Worm (Caenorhabditis elegans) whole organism, L4 larva: Measurements from ENCODE around the gene F56C3.8.
A peak's percentile ranks its signal among the peaks of the same experiment; 100 is the strongest.

Experiments used
- F10B5.3 ChIP-seq: sonication (generic microtip); optimal IDR thresholded peaks from 2 replicates; lab custom pipeline; 2016; ENCODE audit warnings: mild to moderate bottlenecking, missing genetic modification characterization, missing compliant biosample characterization
- ces-1 ChIP-seq: fragments of 150-350 bp; sonication (generic microtip); optimal IDR thresholded peaks from 4 replicates; lab custom pipeline; 2014; ENCODE audit warnings: missing biosample characterization, missing genetic modification reagents, missing genetic modification characterization
- lin-15B ChIP-seq: fragments of 150-350 bp; sonication (generic microtip); optimal IDR thresholded peaks from 3 replicates; lab custom pipeline; 2014; ENCODE audit warnings: missing biosample characterization, missing genetic modification characterization
- nhr-77 ChIP-seq: fragments of 150-350 bp; optimal IDR thresholded peaks from 2 replicates; lab custom pipeline; 2014; ENCODE audit warnings: missing biosample characterization, missing genetic modification characterization

ce11 chrX:1389382-1389983 is 5.0 kb upstream of the F56C3.8 start:
- TF ChIP-seq F10B5.3: peak; percentile 83
- TF ChIP-seq ces-1 (GFP tag; lab: Kevin White, UChicago): peak; percentile 88
- TF ChIP-seq nhr-77 (tag; lab: Kevin White, UChicago): peak; percentile 99
- no peak for TF ChIP-seq lin-15B
